Fruit fly (Drosophila melanogaster): ENCODE measurements around the gene noi.

noi gene

dm6 chr3R:5594878-5595277, 3.6 kb upstream of the noi start:
- TF ChIP-seq Snoo (tag; optimal IDR thresholded peaks at IDR 0.05) = no peak
- TF ChIP-seq CG32121 (GFP tag; IDR thresholded peaks at IDR 0.05) = no peak
- TF ChIP-seq CG12605 (GFP tag; IDR thresholded peaks at IDR 0.05) = 0 out of 2 replicates have a peak, but pooled peaks have one; percentile 20

dm6 chr3R:5592009-5592572, 832 bp upstream of the noi start:
- no peak for TF ChIP-seq CG13204 (GFP tag; optimal IDR thresholded peaks at IDR 0.05)
- TF ChIP-seq CG34367 (tag; optimal IDR thresholded peaks at IDR 0.05) = no peak
- TF ChIP-seq CG15710 (tag; optimal IDR thresholded peaks at IDR 0.05) = no peak
- 0 out of 3 replicates have a peak, but pooled peaks have one; percentile 34 for TF ChIP-seq CG4496 (GFP tag; IDR thresholded peaks at IDR 0.05)
- no peak for TF ChIP-seq CG9948 (tag; optimal IDR thresholded peaks at IDR 0.05)
- TF ChIP-seq Snoo (tag; optimal IDR thresholded peaks at IDR 0.05) = no peak
- peak; percentile 30 for TF ChIP-seq EcR (GFP tag; optimal IDR thresholded peaks at IDR 0.05)

dm6 chr3R:5588573-5588972, 2.7 kb downstream of the noi start, which contains the start of gene PolZ2:
Gene PolZ2, plus strand, starts transcription at chr3R:5588873.
- TF ChIP-seq CG15710 (tag; optimal IDR thresholded peaks at IDR 0.05) = no peak

dm6 chr3R:5587863-5588519, 3.3 kb downstream of the noi start, which contains the start of gene CG2926:
Gene CG2926, minus strand, starts transcription at chr3R:5588380.
- TF ChIP-seq rn (GFP tag; IDR thresholded peaks at IDR 0.05) = 0 out of 2 replicates have a peak, but pooled peaks have one; percentile 12
- no peak for TF ChIP-seq CG15710 (tag; optimal IDR thresholded peaks at IDR 0.05)
- TF ChIP-seq Ets98B (GFP tag; IDR thresholded peaks at IDR 0.05) = peak; percentile 19; the same call in 1 of the 2 replicates
- TF ChIP-seq CG8301 (tag; optimal IDR thresholded peaks at IDR 0.05) = no peak
- TF ChIP-seq CG4496 (GFP tag; IDR thresholded peaks at IDR 0.05) = 0 out of 3 replicates have a peak, but pooled peaks have one; percentile 46
- 0 out of 2 replicates have a peak, but pooled peaks have one; percentile 32 for TF ChIP-seq CG32121 (GFP tag; IDR thresholded peaks at IDR 0.05)
- 0 out of 2 replicates have a peak, but pooled peaks have one; percentile 32 for TF ChIP-seq CG12605 (GFP tag; IDR thresholded peaks at IDR 0.05)

dm6 chr3R:5573883-5574282, 17.4 kb downstream of the noi start:
- TF ChIP-seq CG32121 (GFP tag; IDR thresholded peaks at IDR 0.05) (no peak), Pif1A (GFP tag; optimal IDR thresholded peaks at IDR 0.05) (no peak), CG9948 (tag; optimal IDR thresholded peaks at IDR 0.05) (no peak), CG4496 (GFP tag; IDR thresholded peaks at IDR 0.05) (no peak), EcR (GFP tag; optimal IDR thresholded peaks at IDR 0.05) (peak; percentile 94)

- TF ChIP-seq CG8301 (tag; optimal IDR thresholded peaks at IDR 0.05) (no peak), CG34367 (tag; optimal IDR thresholded peaks at IDR 0.05) (no peak), D1 (tag; optimal IDR thresholded peaks at IDR 0.05) (no peak), CG8159 (tag; optimal IDR thresholded peaks at IDR 0.05) (no peak), CG32121 (GFP tag; IDR thresholded peaks at IDR 0.05) (no peak), fd96Ca (GFP tag; IDR thresholded peaks at IDR 0.05) (0 out of 3 replicates have a peak, but pooled peaks have one; percentile 35), CG14655 (GFP tag; optimal IDR thresholded peaks at IDR 0.05) (no peak), gl (tag; optimal IDR thresholded peaks at IDR 0.05) (no peak), CG13204 (GFP tag; optimal IDR thresholded peaks at IDR 0.05) (no peak), Pif1B (GFP tag; optimal IDR thresholded peaks at IDR 0.05) (peak; percentile 30), CG17806 (tag; optimal IDR thresholded peaks at IDR 0.05) (no peak), EcR (GFP tag; optimal IDR thresholded peaks at IDR 0.05) (peak; percentile 83), CG4496 (GFP tag; IDR thresholded peaks at IDR 0.05) (no peak), CG12605 (GFP tag; IDR thresholded peaks at IDR 0.05) (no peak), CG15710 (tag; optimal IDR thresholded peaks at IDR 0.05) (no peak), CG10348 (GFP tag; IDR thresholded peaks at IDR 0.05) (no peak), CG9948 (tag; optimal IDR thresholded peaks at IDR 0.05) (peak; percentile 12), Ets98B (GFP tag; IDR thresholded peaks at IDR 0.05) (no peak), rn (GFP tag; IDR thresholded peaks at IDR 0.05) (no peak), Snoo (tag; optimal IDR thresholded peaks at IDR 0.05) (no peak), Pif1A (GFP tag; optimal IDR thresholded peaks at IDR 0.05) (no peak)
These were observed 18.2 kb downstream of the noi start for dm6 chr3R:5572900-5573665.

dm6 chr3R:5571756-5572155, 19.5 kb downstream of the noi start:
- peak; percentile 43 for TF ChIP-seq EcR (GFP tag; optimal IDR thresholded peaks at IDR 0.05)
- TF ChIP-seq Ets98B (GFP tag; IDR thresholded peaks at IDR 0.05) = no peak

All from whole organism, pupa.